Fruit fly (Drosophila melanogaster) whole organism, embryonic: ENCODE measurements around the gene Dlip1.
A peak's percentile ranks its signal among the peaks of the same experiment; 100 is the strongest.

ENCODE experiments used
- Antp ChIP-seq: fragments of 200-800 bp; sonication (Bioruptor generic); optimal IDR thresholded peaks from 3 replicates; lab custom pipeline; 2016; ENCODE audit warnings: missing biosample characterization, missing genetic modification characterization
- Blimp-1 ChIP-seq: fragments of 200-800 bp; sonication (Bioruptor generic); optimal IDR thresholded peaks from 3 replicates; lab custom pipeline; 2018; ENCODE audit warnings: missing biosample characterization, missing genetic modification characterization, mild to moderate bottlenecking, moderate library complexity, missing genetic modification reagents
- CG11398 ChIP-seq: fragments of 200-800 bp; sonication (Bioruptor generic); optimal IDR thresholded peaks from 2 replicates; lab custom pipeline; 2016; ENCODE audit warnings: missing biosample characterization, missing genetic modification characterization
- CG11695 ChIP-seq: fragments of 200-800 bp; sonication (Bioruptor generic); IDR thresholded peaks from 3 replicates; pipeline ENCODE4 v1.3.6; 2022; ENCODE audit warnings: missing biosample characterization, missing genetic modification characterization
- CG11723 ChIP-seq: fragments of 200-800 bp; sonication (Bioruptor generic); optimal IDR thresholded peaks from 2 replicates; lab custom pipeline; 2017; ENCODE audit warnings: missing biosample characterization, mild to moderate bottlenecking, missing genetic modification characterization
- CG12071 ChIP-seq: fragments of 200-800 bp; sonication (Bioruptor generic); optimal IDR thresholded peaks from 3 replicates; lab custom pipeline; 2018; ENCODE audit warnings: missing biosample characterization, mild to moderate bottlenecking, missing genetic modification characterization
- CG12236 ChIP-seq: fragments of 200-800 bp; sonication (Bioruptor generic); optimal IDR thresholded peaks from 2 replicates; lab custom pipeline; 2016; ENCODE audit warnings: missing biosample characterization, missing genetic modification characterization
- CG14441 ChIP-seq: fragments of 200-800 bp; sonication (Bioruptor generic); IDR thresholded peaks from 2 replicates; pipeline ENCODE4 v1.3.6; 2022; ENCODE audit warnings: missing biosample characterization, missing genetic modification characterization
- CG15011 ChIP-seq: fragments of 200-800 bp; sonication (Bioruptor generic); optimal IDR thresholded peaks from 3 replicates; lab custom pipeline; 2018; ENCODE audit warnings: missing biosample characterization, mild to moderate bottlenecking, missing genetic modification characterization
- CG15269 ChIP-seq: fragments of 200-800 bp; sonication (Bioruptor generic); optimal IDR thresholded peaks from 2 replicates; lab custom pipeline; 2018; ENCODE audit warnings: missing biosample characterization, mild to moderate bottlenecking, missing genetic modification characterization, moderate library complexity
- CG15514 ChIP-seq: fragments of 200-800 bp; sonication (Bioruptor generic); optimal IDR thresholded peaks from 3 replicates; lab custom pipeline; 2017; ENCODE audit warnings: missing biosample characterization, missing genetic modification characterization, mild to moderate bottlenecking, moderate library complexity, missing genetic modification reagents
- CG16813 ChIP-seq: fragments of 200-800 bp; sonication (Bioruptor generic); IDR thresholded peaks from 3 replicates; pipeline ENCODE4 v1.3.6; 2022; ENCODE audit warnings: missing biosample characterization, missing genetic modification characterization; ENCODE audit not compliant: partially characterized antibody
- CG17802 ChIP-seq: fragments of 200-800 bp; sonication (Bioruptor generic); optimal IDR thresholded peaks from 2 replicates; lab custom pipeline; 2018; ENCODE audit warnings: missing biosample characterization, mild to moderate bottlenecking, missing genetic modification characterization, moderate library complexity
- CG18262 ChIP-seq: fragments of 200-800 bp; optimal IDR thresholded peaks from 3 replicates; lab custom pipeline; 2019; ENCODE audit warnings: missing biosample characterization, mild to moderate bottlenecking, missing genetic modification characterization, moderate library complexity
- CG2120 ChIP-seq: fragments of 200-800 bp; sonication (Bioruptor generic); optimal IDR thresholded peaks from 3 replicates; lab custom pipeline; 2016; ENCODE audit warnings: missing biosample characterization, missing genetic modification characterization
- CG31224 ChIP-seq: fragments of 200-800 bp; sonication (Bioruptor generic); IDR thresholded peaks from 2 replicates; pipeline ENCODE4 v1.3.6; 2022; ENCODE audit warnings: missing biosample characterization, missing genetic modification characterization
- CG33213 ChIP-seq: fragments of 200-800 bp; sonication (Bioruptor generic); optimal IDR thresholded peaks from 3 replicates; lab custom pipeline; 2016; ENCODE audit warnings: missing biosample characterization, missing genetic modification characterization
- CG3407 ChIP-seq: fragments of 200-800 bp; sonication (Bioruptor generic); optimal IDR thresholded peaks from 2 replicates; lab custom pipeline; 2018; ENCODE audit warnings: missing biosample characterization, mild to moderate bottlenecking, missing genetic modification characterization
- CG3838 ChIP-seq: fragments of 200-800 bp; sonication (Bioruptor generic); optimal IDR thresholded peaks from 3 replicates; lab custom pipeline; 2016; ENCODE audit warnings: missing biosample characterization, missing genetic modification characterization
- CG4707 ChIP-seq: fragments of 200-800 bp; sonication (Bioruptor generic); optimal IDR thresholded peaks from 2 replicates; lab custom pipeline; 2018; ENCODE audit warnings: missing biosample characterization, mild to moderate bottlenecking, missing genetic modification characterization, moderate library complexity
- CG6765 ChIP-seq: fragments of 200-800 bp; sonication (Bioruptor generic); optimal IDR thresholded peaks from 3 replicates; lab custom pipeline; 2017; ENCODE audit warnings: missing biosample characterization, mild to moderate bottlenecking, missing genetic modification characterization
- CoRest ChIP-seq: fragments of 200-800 bp; sonication (Bioruptor generic); optimal IDR thresholded peaks from 3 replicates; lab custom pipeline; 2018; ENCODE audit warnings: missing biosample characterization, mild to moderate bottlenecking, missing genetic modification characterization, moderate library complexity
- D19B ChIP-seq: fragments of 200-800 bp; sonication (Bioruptor generic); optimal IDR thresholded peaks from 2 replicates; lab custom pipeline; 2017; ENCODE audit warnings: missing biosample characterization, mild to moderate bottlenecking, missing genetic modification characterization
- Drgx ChIP-seq: fragments of 200-800 bp; sonication (Bioruptor generic); IDR thresholded peaks from 2 replicates; pipeline ENCODE4 v1.3.6; 2022; ENCODE audit warnings: missing biosample characterization, missing genetic modification characterization
- Med ChIP-seq: fragments of 200-800 bp; sonication (Bioruptor generic); peaks from one replicate; lab custom pipeline; 2016; ENCODE audit warnings: missing biosample characterization, missing genetic modification characterization, mild to moderate bottlenecking, inconsistent platforms, moderate library complexity
- Meics ChIP-seq: fragments of 200-800 bp; sonication (Bioruptor generic); optimal IDR thresholded peaks from 2 replicates; lab custom pipeline; 2017; ENCODE audit warnings: missing biosample characterization, mild to moderate bottlenecking, missing genetic modification characterization
- Mes4 ChIP-seq: fragments of 200-800 bp; sonication (Bioruptor generic); optimal IDR thresholded peaks from 2 replicates; lab custom pipeline; 2016; ENCODE audit warnings: missing biosample characterization, missing genetic modification characterization
- Myb ChIP-seq: fragments of 200-800 bp; sonication (Bioruptor generic); optimal IDR thresholded peaks from 2 replicates; lab custom pipeline; 2016; ENCODE audit warnings: missing biosample characterization, missing genetic modification characterization
- NC2α ChIP-seq: fragments of 200-800 bp; sonication (Bioruptor generic); optimal IDR thresholded peaks from 2 replicates; lab custom pipeline; 2016; ENCODE audit warnings: missing biosample characterization, missing genetic modification characterization
- NFAT ChIP-seq: fragments of 200-800 bp; sonication (Bioruptor generic); IDR thresholded peaks from 2 replicates; pipeline ENCODE4 v1.3.6; 2022; ENCODE audit warnings: missing biosample characterization, missing genetic modification characterization
- PHDP ChIP-seq: fragments of 200-800 bp; sonication (Bioruptor generic); optimal IDR thresholded peaks from 3 replicates; lab custom pipeline; 2018; ENCODE audit warnings: missing biosample characterization, mild to moderate bottlenecking, missing genetic modification characterization, moderate library complexity
- Ssrp ChIP-seq: fragments of 200-800 bp; sonication (Bioruptor generic); optimal IDR thresholded peaks from 2 replicates; lab custom pipeline; 2018; ENCODE audit warnings: missing biosample characterization, mild to moderate bottlenecking, missing genetic modification characterization, moderate library complexity
- btn ChIP-seq: fragments of 200-800 bp; sonication (Bioruptor generic); optimal IDR thresholded peaks from 2 replicates; lab custom pipeline; 2016; ENCODE audit warnings: missing biosample characterization, missing genetic modification characterization
- crol ChIP-seq: fragments of 200-800 bp; sonication (Bioruptor generic); IDR thresholded peaks from 2 replicates; pipeline ENCODE4 v1.3.6; 2022; ENCODE audit warnings: missing biosample characterization, missing genetic modification characterization
- crp ChIP-seq, 2 experiments: fragments of 200-800 bp; sonication (Bioruptor generic); optimal IDR thresholded peaks; 2 replicates in 1 of 2; 3 replicates in 1 of 2; lab custom pipeline; 2017; ENCODE audit warnings: missing biosample characterization in 2 of 2, missing genetic modification characterization in 2 of 2, mild to moderate bottlenecking in 1 of 2, moderate library complexity in 1 of 2
- da ChIP-seq: fragments of 200-800 bp; sonication (Bioruptor generic); optimal IDR thresholded peaks from 2 replicates; lab custom pipeline; 2016; ENCODE audit warnings: missing biosample characterization, missing genetic modification characterization
- esg ChIP-seq: fragments of 200-800 bp; sonication (Bioruptor generic); conservative IDR thresholded peaks from 2 replicates; pipeline ENCODE4 v1.3.6; 2022; ENCODE audit warnings: missing biosample characterization, missing genetic modification characterization
- fd102C ChIP-seq: fragments of 200-800 bp; sonication (Bioruptor generic); optimal IDR thresholded peaks from 2 replicates; lab custom pipeline; 2018; ENCODE audit warnings: missing biosample characterization, mild to moderate bottlenecking, missing genetic modification characterization, moderate library complexity
- fd96Cb ChIP-seq: fragments of 200-800 bp; sonication (Bioruptor generic); optimal IDR thresholded peaks from 2 replicates; lab custom pipeline; 2018; ENCODE audit warnings: missing biosample characterization, mild to moderate bottlenecking, missing genetic modification characterization, moderate library complexity
- gce ChIP-seq: fragments of 200-800 bp; sonication (Bioruptor generic); IDR thresholded peaks from 3 replicates; pipeline ENCODE4 v1.3.6; 2022; ENCODE audit warnings: missing biosample characterization, missing genetic modification characterization
- kni ChIP-seq: fragments of 200-800 bp; sonication (Bioruptor generic); optimal IDR thresholded peaks from 3 replicates; lab custom pipeline; 2017; ENCODE audit warnings: mild to moderate bottlenecking, missing biosample characterization, missing genetic modification reagents, missing genetic modification characterization
- lbe ChIP-seq: fragments of 200-800 bp; sonication (Bioruptor generic); optimal IDR thresholded peaks from 2 replicates; lab custom pipeline; 2016; ENCODE audit warnings: missing biosample characterization, mild to moderate bottlenecking, missing genetic modification characterization
- pan ChIP-seq, 4 experiments: fragments of >200 bp in 3 of 4; fragments of 200-800 bp in 1 of 4; sonication (Bioruptor generic) in 1 of 4; optimal IDR thresholded peaks in 3 of 4; IDR thresholded peaks in 1 of 4; 2 replicates each; pipeline versions ENCODE4 v1.3.6 to Lab custom; 2017 to 2022; ENCODE audit warnings: missing biosample characterization in 2 of 4, missing genetic modification characterization in 2 of 4, mixed read lengths in 1 of 4
- salm ChIP-seq: fragments of 200-800 bp; sonication (Bioruptor generic); optimal IDR thresholded peaks from 2 replicates; lab custom pipeline; 2018; ENCODE audit warnings: missing biosample characterization, mild to moderate bottlenecking, missing genetic modification characterization
- twi ChIP-seq: fragments of 200-800 bp; optimal IDR thresholded peaks from 2 replicates; lab custom pipeline; 2019; ENCODE audit warnings: missing biosample characterization, mild to moderate bottlenecking, missing genetic modification characterization, moderate library complexity
- unc-4 ChIP-seq: fragments of 200-800 bp; sonication (Bioruptor generic); IDR thresholded peaks from 2 replicates; pipeline ENCODE4 v1.3.6; 2022; ENCODE audit warnings: missing biosample characterization, missing genetic modification characterization; ENCODE audit not compliant: partially characterized antibody
- vvl ChIP-seq: fragments of 200-800 bp; sonication (Bioruptor generic); IDR thresholded peaks from 2 replicates; pipeline ENCODE4 v1.3.6; 2022; ENCODE audit warnings: missing biosample characterization, missing genetic modification characterization

The Dlip1 gene

DNA sequence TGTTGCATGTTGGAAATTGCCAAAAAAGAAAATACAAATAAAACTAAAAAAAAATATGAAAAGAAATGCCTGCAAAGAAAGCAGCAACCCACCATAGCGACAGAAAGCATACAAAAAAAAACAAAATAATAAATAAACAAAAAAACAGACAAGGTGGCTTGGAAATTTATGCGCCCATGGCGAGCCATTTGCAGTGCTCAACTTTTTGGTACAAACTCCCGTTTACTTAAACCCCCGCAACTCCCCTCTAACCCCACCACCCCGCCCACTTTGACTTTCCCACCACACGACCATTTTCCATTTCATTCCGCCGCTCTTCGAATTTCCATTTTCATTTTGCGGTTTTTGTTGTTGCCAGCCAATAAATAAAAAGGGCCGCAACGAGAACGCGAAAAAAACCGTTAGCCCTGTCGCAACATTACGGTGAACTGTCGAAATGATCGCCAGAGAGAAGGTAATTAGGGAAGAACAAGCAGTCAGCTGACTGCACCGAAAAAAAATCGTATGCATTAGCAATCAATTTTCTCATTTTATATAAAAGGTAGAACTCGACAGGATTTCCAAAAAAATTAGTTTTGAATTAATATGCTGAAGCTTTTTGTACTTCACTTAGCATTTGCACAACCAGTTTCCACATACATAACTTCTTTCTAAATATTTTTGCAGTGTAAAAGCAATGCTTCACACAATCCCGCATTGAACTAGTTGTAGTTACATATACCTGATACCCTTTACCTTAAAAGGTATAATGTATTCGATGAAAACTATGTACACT, 21.5 kb upstream of the Dlip1 start (continued):
- TF ChIP-seq CoRest (tag; lab: Kevin White, UChicago) (peak; percentile 60), unc-4 (GFP tag; lab: Robert Waterston, UW) (no peak), salm (tag; lab: Kevin White, UChicago) (peak; percentile 29), CG15269 (tag; lab: Kevin White, UChicago) (peak; percentile 54), CG33213 (GFP tag; lab: Kevin White, UChicago) (peak; percentile 23), Myb (peak; percentile 34), D19B (no peak), gce (GFP tag; lab: Robert Waterston, UW) (0 out of 3 replicates have a peak, but pooled peaks have one; percentile 31), CG11723 (peak; percentile 13), btn (GFP tag; lab: Kevin White, UChicago) (peak; percentile 28), PHDP (tag; lab: Kevin White, UChicago) (peak; percentile 62), fd96Cb (peak; percentile 35), da (GFP tag; lab: Kevin White, UChicago) (no peak), CG15011 (GFP tag; lab: Kevin White, UChicago) (no peak), CG11398 (GFP tag; lab: Kevin White, UChicago) (peak; percentile 10), CG16813 (GFP tag; lab: Robert Waterston, UW) (no peak), Blimp-1 (GFP tag; lab: Kevin White, UChicago) (peak; percentile 47), CG17802 (tag; lab: Kevin White, UChicago) (peak; percentile 14), Med (GFP tag; lab: Kevin White, UChicago) (peak; percentile 89), vvl (GFP tag; lab: Robert Waterston, UW) (peak; percentile 62), twi (tag; lab: Kevin White, UChicago) (no peak), CG4707 (GFP tag; lab: Kevin White, UChicago) (peak; percentile 16), Ssrp (tag; lab: Kevin White, UChicago) (peak; percentile 65), CG3838 (GFP tag; lab: Kevin White, UChicago) (no peak), CG11695 (GFP tag; lab: Robert Waterston, UW) (peak; percentile 60; the same call in 1 of the 3 replicates), crp (GFP tag; optimal IDR thresholded peaks at IDR 0.05; lab: Kevin White, UChicago) (peak in 1 of 2 experiments; percentile 45), lbe (GFP tag; lab: Kevin White, UChicago) (no peak), Antp (GFP tag; lab: Kevin White, UChicago) (peak; percentile 39), CG6765 (GFP tag; lab: Kevin White, UChicago) (no peak), CG12236 (peak; percentile 26), NC2α (GFP tag; lab: Kevin White, UChicago) (peak; percentile 4), fd102C (GFP tag; lab: Kevin White, UChicago) (no peak), pan (optimal IDR thresholded peaks at IDR 0.05; lab: Kevin White, UChicago) (no peak), pan (GFP tag; optimal IDR thresholded peaks at IDR 0.05 in 1 of 2, IDR thresholded peaks at IDR 0.05 in 1 of 2) (peak in 1 of 2 experiments; percentile 53), esg (peak; percentile 44; the same call in 1 of the 2 replicates), Mes4 (GFP tag; lab: Kevin White, UChicago) (peak; percentile 20), CG2120 (GFP tag; lab: Kevin White, UChicago) (peak; percentile 39), CG3407 (GFP tag; lab: Kevin White, UChicago) (peak; percentile 25), CG18262 (peak; percentile 56), CG31224 (GFP tag; lab: Robert Waterston, UW) (0 out of 2 replicates have a peak, but pooled peaks have one; percentile 9), Meics (GFP tag; lab: Kevin White, UChicago) (peak; percentile 45), CG12071 (GFP tag; lab: Kevin White, UChicago) (peak; percentile 31), CG15514 (peak; percentile 26), crol (GFP tag; lab: Robert Waterston, UW) (peak; percentile 53), CG14441 (peak; percentile 47; the same call in 1 of the 2 replicates), NFAT (GFP tag; lab: Robert Waterston, UW) (no peak), Drgx (GFP tag; lab: Robert Waterston, UW) (peak; percentile 6; the same call in 1 of the 2 replicates), kni (GFP tag; lab: Kevin White, UChicago) (no peak)
